Worm (Caenorhabditis elegans) whole organism, young adult: Measurements from ENCODE around the gene B0244.10.

Source experiments
- F37B4.10 ChIP-seq: fragments of 200-800 bp; sonication (Bioruptor generic); IDR thresholded peaks from 2 replicates; pipeline ENCODE4 v1.3.6; 2022; ENCODE audit warnings: missing genetic modification characterization, missing compliant biosample characterization
- dpff-1 ChIP-seq: sonication (generic microtip); optimal IDR thresholded peaks from 2 replicates; lab custom pipeline; 2017; ENCODE audit warnings: mild to moderate bottlenecking, missing genetic modification characterization, missing compliant biosample characterization
- mes-4 ChIP-seq: sonication (generic microtip); optimal IDR thresholded peaks from 2 replicates; lab custom pipeline; 2016; ENCODE audit warnings: missing genotype, missing genetic modification characterization, missing compliant biosample characterization
- nhr-90 ChIP-seq: sonication (generic microtip); optimal IDR thresholded peaks from 2 replicates; lab custom pipeline; 2016; ENCODE audit warnings: missing genotype, mild to moderate bottlenecking, missing genetic modification characterization, missing compliant biosample characterization
- pha-4 ChIP-seq: fragments of 150-350 bp; sonication (generic microtip); optimal IDR thresholded peaks from 2 replicates; lab custom pipeline; 2014; ENCODE audit warnings: missing biosample characterization, missing genetic modification reagents, missing genetic modification characterization
- tlf-1 ChIP-seq: fragments of 200-800 bp; sonication (Bioruptor generic); optimal IDR thresholded peaks from 2 replicates; lab custom pipeline; 2018; ENCODE audit warnings: mild to moderate bottlenecking, missing genetic modification characterization, missing compliant biosample characterization
- unc-62 ChIP-seq: fragments of 150-350 bp; optimal IDR thresholded peaks from 2 replicates; lab custom pipeline; 2014; ENCODE audit warnings: missing biosample characterization, missing genetic modification reagents, missing genetic modification characterization

ce11 chrIII:5760721-5761120, 25.8 kb downstream of the B0244.10 start:
- TF ChIP-seq pha-4: no peak
- no peak for TF ChIP-seq mes-4 (tag; lab: Kevin White, UChicago)
- TF ChIP-seq tlf-1: no peak
- no peak for TF ChIP-seq nhr-90 (tag; lab: Kevin White, UChicago)
- TF ChIP-seq unc-62 (GFP tag; lab: Kevin White, UChicago): no peak
- no peak for TF ChIP-seq F37B4.10 (GFP tag; lab: Robert Waterston, UW)
- no peak for TF ChIP-seq dpff-1
